Worm (Caenorhabditis elegans) whole organism, midembryonic: ENCODE results near the gene rga-9.
A peak's percentile ranks its signal among the peaks of the same experiment; 100 is the strongest.

Experiments used
- T22C8.4 ChIP-seq: fragments of 200-800 bp; sonication (Bioruptor generic); IDR thresholded peaks from 2 replicates; pipeline ENCODE4 v1.3.6; 2022; ENCODE audit warnings: missing genetic modification characterization, missing compliant biosample characterization
- cog-1 ChIP-seq: sonication (generic microtip); optimal IDR thresholded peaks from 2 replicates; lab custom pipeline; 2016; ENCODE audit warnings: missing genetic modification characterization, missing compliant biosample characterization
- flt-1 ChIP-seq: fragments of 200-800 bp; sonication (Bioruptor generic); IDR thresholded peaks from 2 replicates; pipeline ENCODE4 v1.3.6; 2022; ENCODE audit warnings: missing genetic modification characterization, missing compliant biosample characterization
- klf-2 ChIP-seq: fragments of 200-800 bp; sonication (Bioruptor generic); conservative IDR thresholded peaks from 2 replicates; pipeline ENCODE4 v1.3.6; 2022; ENCODE audit warnings: missing genetic modification reagents, missing genetic modification characterization, missing compliant biosample characterization
- med-1 ChIP-seq: sonication (generic microtip); optimal IDR thresholded peaks from 2 replicates; lab custom pipeline; 2017; ENCODE audit warnings: missing genetic modification characterization, mild to moderate bottlenecking, missing compliant biosample characterization, antibody characterized with exemption, missing genetic modification reagents; ENCODE audit not compliant: insufficient read depth
- ref-1 ChIP-seq: fragments of 200-800 bp; sonication (Bioruptor generic); conservative IDR thresholded peaks from 2 replicates; pipeline ENCODE4 v1.3.6; 2022; ENCODE audit warnings: missing genetic modification reagents, missing genetic modification characterization, missing compliant biosample characterization
- tab-1 ChIP-seq: fragments of 200-800 bp; sonication (Bioruptor generic); IDR thresholded peaks from 2 replicates; pipeline ENCODE4 v1.3.6; 2022; ENCODE audit warnings: missing genetic modification characterization, missing compliant biosample characterization
- ztf-23 ChIP-seq: fragments of 200-800 bp; sonication (Bioruptor generic); IDR thresholded peaks from 2 replicates; pipeline ENCODE4 v1.3.6; 2022; ENCODE audit warnings: missing genetic modification reagents, missing genetic modification characterization, missing compliant biosample characterization
- ztf-29 ChIP-seq: fragments of 200-800 bp; sonication (Bioruptor generic); IDR thresholded peaks from 2 replicates; pipeline ENCODE4 v1.3.6; 2022; ENCODE audit warnings: missing genetic modification reagents, missing genetic modification characterization, missing compliant biosample characterization

rga-9 gene

DNA sequence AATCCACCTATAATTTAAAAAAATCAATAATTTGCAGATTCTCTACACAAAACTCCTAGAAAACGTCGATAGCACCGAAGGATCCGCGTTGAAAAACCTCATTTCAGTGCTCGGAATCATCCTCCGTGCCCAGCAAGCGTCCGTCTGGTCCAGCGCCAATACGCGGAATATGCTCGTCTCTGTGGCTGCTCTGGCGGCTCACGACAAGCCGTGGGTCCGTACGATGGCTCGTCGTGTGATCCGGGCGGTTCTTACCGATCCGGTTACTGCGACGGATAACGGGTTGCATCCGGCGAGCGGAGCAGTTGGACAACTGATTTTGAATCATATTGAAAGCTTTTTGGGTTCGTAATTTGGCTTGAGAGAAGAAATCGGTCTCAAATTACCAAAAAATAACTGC lies 32.4 kb upstream of the rga-9 start:
- peak; percentile 16; the same call in 1 of the 2 replicates for TF ChIP-seq T22C8.4 (GFP tag; lab: Robert Waterston, UW)
- TF ChIP-seq flt-1 (GFP tag; lab: Robert Waterston, UW) = no peak

DNA sequence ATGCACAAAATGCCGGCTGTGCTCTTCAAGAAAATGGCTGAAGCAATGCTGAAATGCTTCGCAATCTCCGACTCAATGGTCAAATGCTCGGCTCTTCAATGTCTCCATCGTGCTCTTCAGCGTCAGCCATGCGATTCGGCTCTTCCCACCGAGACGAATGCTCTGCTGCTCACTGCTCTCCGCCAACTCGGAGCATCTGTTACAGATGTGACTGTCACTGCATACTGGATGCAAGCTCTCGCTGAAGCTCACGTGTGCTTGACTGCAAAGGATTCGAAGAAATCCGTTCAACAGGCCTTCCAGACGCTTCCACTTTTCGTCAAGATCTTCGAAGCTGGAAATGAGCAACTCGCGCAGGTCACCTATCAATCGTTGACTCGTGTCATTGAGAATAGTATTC lies 30.9 kb upstream of the rga-9 start:
- TF ChIP-seq cog-1 (tag; lab: Kevin White, UChicago) (no peak), med-1 (GFP tag; lab: Kevin White, UChicago) (no peak), ref-1 (GFP tag; lab: Robert Waterston, UW) (no peak), flt-1 (GFP tag; lab: Robert Waterston, UW) (no peak), T22C8.4 (GFP tag; lab: Robert Waterston, UW) (no peak), ztf-23 (no peak), tab-1 (GFP tag; lab: Robert Waterston, UW) (no peak), klf-2 (GFP tag; lab: Robert Waterston, UW) (no peak), ztf-29 (GFP tag; lab: Robert Waterston, UW) (no peak)

DNA sequence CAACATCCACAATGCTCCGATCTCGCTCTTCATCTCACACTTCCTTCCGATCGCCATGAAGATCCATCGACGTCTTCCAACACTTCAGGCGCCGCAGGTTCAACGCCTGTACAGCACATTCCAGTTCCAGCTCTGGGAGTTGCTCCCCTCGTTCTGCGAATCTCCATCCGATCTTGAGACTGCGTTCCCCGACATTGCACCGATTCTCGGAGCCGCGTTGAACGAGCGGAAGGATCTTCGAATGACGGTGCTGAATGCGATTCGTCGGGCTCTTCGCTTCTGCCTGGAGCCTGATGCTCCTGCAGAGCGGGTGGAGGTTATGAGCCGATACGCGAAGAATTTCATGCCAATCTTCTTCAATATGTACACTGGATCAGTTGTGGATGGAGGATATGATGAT lies 28.3 kb upstream of the rga-9 start:
- TF ChIP-seq flt-1 (GFP tag; lab: Robert Waterston, UW) (no peak), ref-1 (GFP tag; lab: Robert Waterston, UW) (no peak), med-1 (GFP tag; lab: Kevin White, UChicago) (no peak), tab-1 (GFP tag; lab: Robert Waterston, UW) (no peak), T22C8.4 (GFP tag; lab: Robert Waterston, UW) (no peak), cog-1 (tag; lab: Kevin White, UChicago) (no peak), klf-2 (GFP tag; lab: Robert Waterston, UW) (no peak), ztf-23 (no peak), ztf-29 (GFP tag; lab: Robert Waterston, UW) (no peak)

DNA sequence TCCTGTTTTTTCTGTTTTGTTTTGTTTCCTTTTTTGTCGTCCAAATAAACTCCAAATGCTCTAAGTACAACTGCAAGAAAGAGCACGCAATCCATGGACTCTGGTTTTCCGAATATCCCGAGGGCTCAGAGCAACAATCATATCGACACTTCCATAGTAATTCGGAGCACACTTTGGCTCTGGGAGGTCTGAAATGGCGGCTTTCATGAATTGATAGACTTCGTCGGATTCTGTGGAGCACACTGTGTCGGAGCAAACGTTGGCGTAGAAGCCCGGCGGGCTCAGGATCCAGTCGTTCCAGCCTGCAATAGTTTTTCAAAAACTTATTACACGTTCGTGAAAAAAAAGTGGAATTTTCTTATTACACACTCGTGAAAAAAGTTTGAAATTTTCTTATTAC lies 23.1 kb upstream of the rga-9 start:
- TF ChIP-seq T22C8.4 (GFP tag; lab: Robert Waterston, UW) (no peak), ztf-23 (no peak), cog-1 (tag; lab: Kevin White, UChicago) (no peak), tab-1 (GFP tag; lab: Robert Waterston, UW) (no peak)

DNA sequence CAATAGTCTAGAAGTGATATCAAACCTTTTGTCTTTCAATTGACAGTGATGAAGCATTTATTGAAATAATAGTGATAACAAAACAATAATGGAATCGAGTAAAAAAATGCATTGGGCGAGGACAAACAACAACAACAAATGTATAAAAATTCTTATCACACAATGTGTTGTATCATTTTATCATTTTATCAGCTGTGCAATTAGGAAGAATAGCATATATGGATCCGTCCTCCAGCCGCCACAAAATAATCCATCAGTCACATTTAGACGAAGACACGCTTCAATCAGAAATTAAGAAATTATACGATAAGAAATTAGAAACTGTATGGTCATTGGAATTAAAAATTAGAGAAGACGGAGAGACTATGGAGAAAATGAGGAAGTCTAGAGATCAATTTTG lies 16.4 kb upstream of the rga-9 start, which contains the start of gene tig-3:
Gene tig-3, minus strand, starts transcription at position 200 of the 400 bp plus-strand sequence.
- no peak for TF ChIP-seq ref-1 (GFP tag; lab: Robert Waterston, UW)
- no peak for TF ChIP-seq ztf-23
- TF ChIP-seq klf-2 (GFP tag; lab: Robert Waterston, UW) = no peak
- no peak for TF ChIP-seq flt-1 (GFP tag; lab: Robert Waterston, UW)
- no peak for TF ChIP-seq tab-1 (GFP tag; lab: Robert Waterston, UW)
- TF ChIP-seq T22C8.4 (GFP tag; lab: Robert Waterston, UW) = no peak
- no peak for TF ChIP-seq ztf-29 (GFP tag; lab: Robert Waterston, UW)
- TF ChIP-seq med-1 (GFP tag; lab: Kevin White, UChicago) = no peak
- no peak for TF ChIP-seq cog-1 (tag; lab: Kevin White, UChicago)

DNA sequence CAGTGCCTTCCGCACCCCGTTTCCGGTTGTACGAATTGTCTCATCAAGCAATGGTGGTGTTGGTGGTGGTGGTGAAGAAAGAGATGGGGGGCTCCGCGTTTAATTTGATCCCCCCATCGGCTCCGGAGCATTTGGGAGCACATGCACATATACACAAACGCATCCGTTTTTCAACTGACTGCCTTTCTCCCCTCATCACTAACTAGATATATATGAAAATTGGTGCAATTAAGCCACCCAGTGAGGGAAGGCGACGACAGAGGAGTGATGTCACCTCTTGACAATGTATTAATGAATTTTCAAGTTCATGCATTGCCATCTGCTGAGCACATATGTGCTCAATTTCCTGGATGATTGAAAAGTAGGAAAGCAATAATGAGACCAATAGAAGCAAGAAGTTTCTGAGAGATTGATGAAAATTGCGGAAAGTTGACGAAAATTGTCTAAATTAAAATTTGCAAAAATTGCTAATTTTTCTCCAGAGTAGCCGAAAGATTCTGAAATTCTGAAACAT lies 14.0 kb upstream of the rga-9 start:
- TF ChIP-seq T22C8.4 (GFP tag; lab: Robert Waterston, UW) = no peak
- TF ChIP-seq tab-1 (GFP tag; lab: Robert Waterston, UW) = no peak
- TF ChIP-seq cog-1 (tag; lab: Kevin White, UChicago) = no peak
- no peak for TF ChIP-seq ztf-23
- no peak for TF ChIP-seq ztf-29 (GFP tag; lab: Robert Waterston, UW)
- no peak for TF ChIP-seq flt-1 (GFP tag; lab: Robert Waterston, UW)
- TF ChIP-seq ref-1 (GFP tag; lab: Robert Waterston, UW) = no peak
- no peak for TF ChIP-seq klf-2 (GFP tag; lab: Robert Waterston, UW)
- TF ChIP-seq med-1 (GFP tag; lab: Kevin White, UChicago) = no peak

DNA sequence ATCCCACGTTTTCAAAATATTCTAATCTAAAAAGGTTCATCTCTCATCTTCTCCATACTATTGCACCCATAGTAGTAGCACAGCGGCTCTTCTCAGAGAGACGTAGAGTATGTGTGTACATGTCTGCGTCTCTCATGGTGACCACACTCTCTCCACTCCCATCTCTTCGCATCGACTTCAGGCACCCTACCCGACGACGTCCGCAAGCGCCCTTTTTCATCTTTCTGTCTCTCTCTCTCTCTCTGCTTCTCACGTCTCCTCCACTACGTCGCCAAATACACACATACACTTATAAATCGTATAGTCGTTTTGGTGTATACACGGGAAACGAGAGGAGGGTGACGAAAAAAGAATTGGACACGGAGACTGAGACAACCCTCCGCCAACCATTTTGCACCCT lies 12.2 kb upstream of the rga-9 start:
- no peak for TF ChIP-seq tab-1 (GFP tag; lab: Robert Waterston, UW)
- peak; percentile 64 for TF ChIP-seq cog-1 (tag; lab: Kevin White, UChicago)
- no peak for TF ChIP-seq ztf-23
- 0 out of 2 replicates have a peak, but pooled peaks have one; percentile 32 for TF ChIP-seq flt-1 (GFP tag; lab: Robert Waterston, UW)
- no peak for TF ChIP-seq T22C8.4 (GFP tag; lab: Robert Waterston, UW)
- no peak for TF ChIP-seq klf-2 (GFP tag; lab: Robert Waterston, UW)
- TF ChIP-seq ztf-29 (GFP tag; lab: Robert Waterston, UW) = no peak
- TF ChIP-seq ref-1 (GFP tag; lab: Robert Waterston, UW) = no peak
- TF ChIP-seq med-1 (GFP tag; lab: Kevin White, UChicago) = no peak

DNA sequence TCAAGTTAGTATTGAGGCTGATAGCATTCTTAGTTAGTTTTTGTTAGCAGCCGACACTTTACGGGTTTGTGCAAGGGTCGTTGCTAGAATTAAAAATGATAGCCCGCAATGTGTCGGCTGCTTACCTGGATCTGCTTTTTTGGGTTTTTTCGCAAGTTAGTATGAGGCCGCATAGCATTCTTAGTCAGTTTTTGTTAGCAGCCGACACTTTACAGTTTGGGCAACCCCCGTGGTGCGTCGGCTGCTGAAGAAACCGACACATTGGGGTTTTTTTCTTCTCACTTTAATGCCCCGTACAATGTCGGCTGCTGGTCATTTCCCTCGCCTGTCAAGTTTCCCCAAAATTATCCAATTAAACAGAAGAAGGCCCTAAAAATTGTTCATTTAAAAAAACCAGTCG lies 11.1 kb upstream of the rga-9 start:
- TF ChIP-seq ztf-23 (no peak), cog-1 (tag; lab: Kevin White, UChicago) (no peak)

DNA sequence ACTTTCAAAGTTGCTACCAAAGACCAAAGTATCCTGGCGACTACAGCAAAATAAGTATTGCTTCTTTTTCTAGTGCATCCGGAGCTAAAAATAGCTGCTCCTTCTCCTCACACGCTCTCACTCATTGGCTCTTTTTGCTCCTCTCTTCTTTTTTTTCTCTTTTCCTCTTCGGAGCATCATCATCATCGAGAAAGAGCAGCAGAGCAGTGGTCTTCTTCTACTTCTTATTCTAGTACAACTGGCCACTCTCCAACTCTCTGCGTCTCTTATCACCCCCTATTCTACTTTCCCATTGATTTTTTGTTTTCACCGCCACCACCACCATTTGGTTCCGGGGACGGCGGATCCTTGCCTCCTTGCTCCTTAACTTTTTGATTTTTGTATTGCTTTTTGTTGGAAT lies 9.3 kb upstream of the rga-9 start:
- no peak for TF ChIP-seq ztf-23
- TF ChIP-seq T22C8.4 (GFP tag; lab: Robert Waterston, UW) = no peak
- TF ChIP-seq cog-1 (tag; lab: Kevin White, UChicago) = no peak
- no peak for TF ChIP-seq klf-2 (GFP tag; lab: Robert Waterston, UW)
- no peak for TF ChIP-seq med-1 (GFP tag; lab: Kevin White, UChicago)
- TF ChIP-seq tab-1 (GFP tag; lab: Robert Waterston, UW) = no peak
- TF ChIP-seq flt-1 (GFP tag; lab: Robert Waterston, UW) = no peak
- TF ChIP-seq ztf-29 (GFP tag; lab: Robert Waterston, UW) = no peak
- no peak for TF ChIP-seq ref-1 (GFP tag; lab: Robert Waterston, UW)

DNA sequence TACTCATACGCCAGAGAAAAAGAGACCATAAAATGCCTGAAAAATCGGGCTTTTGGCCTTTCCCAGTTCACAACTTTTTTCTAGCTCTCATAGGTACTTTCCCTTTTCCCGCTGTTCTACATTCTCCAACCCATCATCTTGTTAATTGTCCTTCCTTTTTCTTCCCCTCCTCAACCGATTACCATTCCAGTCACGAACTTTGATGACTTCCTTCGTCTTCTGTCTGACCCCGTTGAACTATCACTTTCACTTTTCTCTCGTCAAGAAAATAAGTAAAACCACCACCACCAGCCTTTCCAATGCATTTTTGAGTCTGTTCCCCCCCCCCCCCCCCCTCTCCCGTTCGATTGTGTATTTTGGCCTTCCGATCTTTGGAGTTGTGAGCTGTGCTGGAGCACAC lies 7.5 kb upstream of the rga-9 start:
- TF ChIP-seq tab-1 (GFP tag; lab: Robert Waterston, UW) (no peak), flt-1 (GFP tag; lab: Robert Waterston, UW) (no peak), klf-2 (GFP tag; lab: Robert Waterston, UW) (no peak), ztf-23 (no peak), cog-1 (tag; lab: Kevin White, UChicago) (no peak), ref-1 (GFP tag; lab: Robert Waterston, UW) (no peak), T22C8.4 (GFP tag; lab: Robert Waterston, UW) (no peak), ztf-29 (GFP tag; lab: Robert Waterston, UW) (no peak), med-1 (GFP tag; lab: Kevin White, UChicago) (no peak)
